Fruit fly (Drosophila melanogaster): ENCODE results near the gene CG9926.

The CG9926 gene

DNA sequence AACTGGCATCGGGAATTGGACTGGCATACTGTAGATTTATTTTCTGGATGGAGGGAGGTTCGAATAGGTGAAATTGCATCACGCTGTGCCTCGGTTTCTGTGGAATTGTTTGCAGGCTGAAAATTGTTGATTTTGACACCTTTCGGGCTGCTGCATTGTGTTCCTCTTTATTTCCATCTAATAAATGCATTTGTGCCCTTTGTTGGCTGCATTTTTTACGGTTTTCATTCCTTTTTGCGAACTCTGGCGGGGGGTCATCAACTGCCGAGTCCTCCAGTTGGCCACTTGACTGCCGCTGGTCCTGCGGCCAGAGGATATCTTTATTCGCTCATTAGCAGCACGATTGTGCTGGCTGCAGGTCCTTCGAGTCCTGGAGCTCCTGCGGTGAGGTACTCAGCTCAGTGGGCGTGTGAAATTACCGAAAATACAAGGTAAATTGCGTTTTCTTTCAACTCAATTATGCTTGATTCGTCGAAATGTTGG, 51.2 kb downstream of the CG9926 start:
- TF ChIP-seq Blimp-1 (GFP tag; optimal IDR thresholded peaks at IDR 0.05) (no peak), Eip75B (GFP tag; optimal IDR thresholded peaks at IDR 0.05) (no peak), Hr4 (GFP tag; optimal IDR thresholded peaks at IDR 0.05) (no peak), OdsH (GFP tag; optimal IDR thresholded peaks at IDR 0.05) (no peak), CG4318 (GFP tag; optimal IDR thresholded peaks at IDR 0.05) (no peak), Sox14 (GFP tag; optimal IDR thresholded peaks at IDR 0.05) (no peak), fd59A (GFP tag; optimal IDR thresholded peaks at IDR 0.05) (no peak), CG16779 (tag; optimal IDR thresholded peaks at IDR 0.05) (no peak), Sox102F (GFP tag; optimal IDR thresholded peaks at IDR 0.05) (no peak), CG10669 (GFP tag; optimal IDR thresholded peaks at IDR 0.05) (no peak), CG6163 (GFP tag; IDR thresholded peaks at IDR 0.05) (no peak), CG32006 (GFP tag; optimal IDR thresholded peaks at IDR 0.05) (no peak), salr (GFP tag; optimal IDR thresholded peaks at IDR 0.05) (no peak)

Data from whole organism, prepupa.